Worm (Caenorhabditis elegans) whole organism, young adult: Measurements from ENCODE around the gene ZK697.14.

Experiments used
- B0035.1 ChIP-seq: sonication (generic microtip); optimal IDR thresholded peaks from 2 replicates; lab custom pipeline; 2016; ENCODE audit warnings: missing genetic modification characterization, mild to moderate bottlenecking, missing compliant biosample characterization, missing genotype, missing genetic modification reagents
- B0261.1 ChIP-seq: sonication (generic microtip); optimal IDR thresholded peaks from 2 replicates; lab custom pipeline; 2016; ENCODE audit warnings: mild to moderate bottlenecking, missing genetic modification characterization, moderate library complexity, missing compliant biosample characterization
- B0336.3 ChIP-seq: fragments of 200-800 bp; sonication (Bioruptor generic); IDR thresholded peaks from 2 replicates; pipeline ENCODE4 v1.3.6; 2022; ENCODE audit warnings: missing genetic modification characterization, missing compliant biosample characterization
- F10E7.11 ChIP-seq: sonication (generic microtip); optimal IDR thresholded peaks from 2 replicates; lab custom pipeline; 2017; ENCODE audit warnings: mild to moderate bottlenecking, missing genetic modification characterization, moderate library complexity, missing compliant biosample characterization
- F22D6.2 ChIP-seq: sonication (generic microtip); optimal IDR thresholded peaks from 2 replicates; lab custom pipeline; 2016; ENCODE audit warnings: mild to moderate bottlenecking, missing genetic modification characterization, missing compliant biosample characterization
- F49E8.2 ChIP-seq: sonication (generic microtip); optimal IDR thresholded peaks from 3 replicates; lab custom pipeline; 2017; ENCODE audit warnings: missing genetic modification characterization, mild to moderate bottlenecking, missing compliant biosample characterization, antibody characterized with exemption, moderate library complexity; ENCODE audit not compliant: insufficient read depth
- F52B5.7 ChIP-seq: sonication (generic microtip); optimal IDR thresholded peaks from 2 replicates; lab custom pipeline; 2016; ENCODE audit warnings: mild to moderate bottlenecking, missing genetic modification characterization, missing compliant biosample characterization
- T07F8.4 ChIP-seq: sonication (generic microtip); optimal IDR thresholded peaks from 2 replicates; lab custom pipeline; 2016; ENCODE audit warnings: mild to moderate bottlenecking, missing genetic modification characterization, moderate library complexity, missing compliant biosample characterization
- Y53F4B.3 ChIP-seq: fragments of 200-800 bp; sonication (Bioruptor generic); IDR thresholded peaks from 2 replicates; pipeline ENCODE4 v1.3.6; 2022; ENCODE audit warnings: missing genetic modification reagents, missing genetic modification characterization, missing compliant biosample characterization
- Y53G8AR.9 ChIP-seq: fragments of 200-800 bp; sonication (Bioruptor generic); conservative IDR thresholded peaks from 2 replicates; pipeline ENCODE4 v1.3.6; 2022; ENCODE audit warnings: missing genetic modification reagents, missing genetic modification characterization, missing compliant biosample characterization
- Y95B8A.8 ChIP-seq: fragments of 200-800 bp; sonication (Bioruptor generic); IDR thresholded peaks from 2 replicates; pipeline ENCODE4 v1.3.6; 2022; ENCODE audit warnings: missing genetic modification reagents, missing genetic modification characterization, missing compliant biosample characterization
- aptf-3 ChIP-seq: fragments of 200-800 bp; sonication (Bioruptor generic); IDR thresholded peaks from 2 replicates; pipeline ENCODE4 v1.3.6; 2022; ENCODE audit warnings: missing genetic modification characterization, missing compliant biosample characterization
- cebp-1 ChIP-seq, 2 experiments: fragments of 200-800 bp in 1 of 2; sonication (Bioruptor generic) in 1 of 2; sonication (generic microtip) in 1 of 2; IDR thresholded peaks in 1 of 2; optimal IDR thresholded peaks in 1 of 2; 2 replicates each; pipeline versions ENCODE4 v1.3.6 to Lab custom; 2017 to 2022; ENCODE audit warnings: missing compliant biosample characterization in 2 of 2, missing genetic modification characterization in 2 of 2, mild to moderate bottlenecking in 1 of 2, missing genetic modification reagents in 1 of 2, moderate library complexity in 1 of 2
- ceh-100 ChIP-seq: fragments of 200-800 bp; sonication (Bioruptor generic); IDR thresholded peaks from 2 replicates; pipeline ENCODE4 v1.3.6; 2022; ENCODE audit warnings: missing genetic modification reagents, missing genetic modification characterization, missing compliant biosample characterization
- chd-7 ChIP-seq: sonication (generic microtip); optimal IDR thresholded peaks from 2 replicates; lab custom pipeline; 2016; ENCODE audit warnings: mild to moderate bottlenecking, missing genetic modification characterization, moderate library complexity, missing compliant biosample characterization
- dox-1 ChIP-seq: fragments of 200-800 bp; sonication (Bioruptor generic); IDR thresholded peaks from 2 replicates; pipeline ENCODE4 v1.3.6; 2022; ENCODE audit warnings: missing genetic modification reagents, missing genetic modification characterization, missing compliant biosample characterization
- dpl-1 ChIP-seq: fragments of 150-350 bp; optimal IDR thresholded peaks from 2 replicates; lab custom pipeline; 2014; ENCODE audit warnings: missing biosample characterization, missing genetic modification reagents, missing genetic modification characterization
- egl-44 ChIP-seq: fragments of 200-800 bp; sonication (Bioruptor generic); IDR thresholded peaks from 2 replicates; pipeline ENCODE4 v1.3.6; 2022; ENCODE audit warnings: missing genetic modification reagents, missing genetic modification characterization, missing compliant biosample characterization
- ekl-4 ChIP-seq: fragments of 200-800 bp; sonication (Bioruptor generic); IDR thresholded peaks from 2 replicates; pipeline ENCODE4 v1.3.6; 2022; ENCODE audit warnings: missing genetic modification reagents, missing genetic modification characterization, missing compliant biosample characterization
- ets-4 ChIP-seq: fragments of 200-800 bp; sonication (Bioruptor generic); optimal IDR thresholded peaks from 2 replicates; lab custom pipeline; 2018; ENCODE audit warnings: mild to moderate bottlenecking, missing genetic modification characterization, missing compliant biosample characterization
- gei-17 ChIP-seq: fragments of 200-800 bp; sonication (Bioruptor generic); optimal IDR thresholded peaks from 2 replicates; lab custom pipeline; 2018; ENCODE audit warnings: mild to moderate bottlenecking, missing genetic modification characterization, missing compliant biosample characterization
- hsf-1 ChIP-seq: fragments of 200-800 bp; sonication (Bioruptor generic); IDR thresholded peaks from 2 replicates; pipeline ENCODE4 v1.3.6; 2022; ENCODE audit warnings: missing genetic modification reagents, missing genetic modification characterization, missing compliant biosample characterization
- let-607 ChIP-seq, 2 experiments: fragments of 200-800 bp in 1 of 2; sonication (Bioruptor generic) in 1 of 2; sonication (generic microtip) in 1 of 2; optimal IDR thresholded peaks; 2 replicates each; lab custom pipeline; 2016 to 2018; ENCODE audit warnings: mild to moderate bottlenecking in 2 of 2, missing compliant biosample characterization in 2 of 2, missing genetic modification characterization in 2 of 2, moderate library complexity in 2 of 2, missing genotype in 1 of 2
- lin-35 ChIP-seq, 3 experiments: fragments of 150-350 bp in 2 of 3; sonication (generic microtip) in 1 of 3; optimal IDR thresholded peaks; 2 replicates each; lab custom pipeline; 2014 to 2018; ENCODE audit warnings: missing biosample characterization in 3 of 3, missing genetic modification characterization in 3 of 3, missing genetic modification reagents in 3 of 3
- lin-54 ChIP-seq: fragments of 200-800 bp; sonication (Bioruptor generic); optimal IDR thresholded peaks from 2 replicates; lab custom pipeline; 2018; ENCODE audit warnings: mild to moderate bottlenecking, missing genetic modification characterization, missing compliant biosample characterization
- lsy-27 ChIP-seq: sonication (generic microtip); optimal IDR thresholded peaks from 2 replicates; lab custom pipeline; 2017; ENCODE audit warnings: missing genetic modification characterization, mild to moderate bottlenecking, missing compliant biosample characterization, antibody characterized with exemption, missing genotype, borderline replicate concordance; ENCODE audit not compliant: insufficient read depth
- madf-6 ChIP-seq: fragments of 200-800 bp; sonication (Bioruptor generic); IDR thresholded peaks from 2 replicates; pipeline ENCODE4 v1.3.6; 2022; ENCODE audit warnings: missing genetic modification reagents, missing genetic modification characterization, missing compliant biosample characterization
- nfyb-1 ChIP-seq: fragments of 200-800 bp; sonication (Bioruptor generic); IDR thresholded peaks from 2 replicates; pipeline ENCODE4 v1.3.6; 2022; ENCODE audit warnings: missing genetic modification reagents, missing genetic modification characterization, missing compliant biosample characterization
- nhr-120 ChIP-seq: fragments of 200-800 bp; sonication (Bioruptor generic); IDR thresholded peaks from 2 replicates; pipeline ENCODE4 v1.3.6; 2022; ENCODE audit warnings: missing genetic modification characterization, missing compliant biosample characterization
- rcor-1 ChIP-seq: fragments of 200-800 bp; sonication (Bioruptor generic); IDR thresholded peaks from 2 replicates; pipeline ENCODE4 v1.3.6; 2022; ENCODE audit warnings: missing genetic modification reagents, missing genetic modification characterization, missing compliant biosample characterization
- snpc-1.3 ChIP-seq: sonication (generic microtip); optimal IDR thresholded peaks from 2 replicates; lab custom pipeline; 2017; ENCODE audit warnings: missing genetic modification characterization, mild to moderate bottlenecking, missing compliant biosample characterization, antibody characterized with exemption, moderate library complexity, missing genotype, missing genetic modification reagents; ENCODE audit not compliant: insufficient read depth
- snpc-4 ChIP-seq, 5 experiments: fragments of 150-350 bp in 1 of 5; sonication (generic microtip) in 4 of 5; optimal IDR thresholded peaks; 2 replicates each; lab custom pipeline; 2014 to 2018; ENCODE audit warnings: missing genetic modification characterization in 5 of 5, missing biosample characterization in 3 of 5, antibody characterized with exemption in 2 of 5, mild to moderate bottlenecking in 2 of 5, missing compliant biosample characterization in 2 of 5, missing genotype in 2 of 5, moderate library complexity in 2 of 5, missing genetic modification reagents in 1 of 5
- somi-1 ChIP-seq: fragments of 200-800 bp; sonication (Bioruptor generic); optimal IDR thresholded peaks from 2 replicates; lab custom pipeline; 2018; ENCODE audit warnings: mild to moderate bottlenecking, missing genetic modification characterization, missing compliant biosample characterization
- sptf-2 ChIP-seq: fragments of 200-800 bp; sonication (Bioruptor generic); optimal IDR thresholded peaks from 2 replicates; lab custom pipeline; 2018; ENCODE audit warnings: mild to moderate bottlenecking, missing genetic modification characterization, missing compliant biosample characterization
- tbp1 ChIP-seq: fragments of 200-800 bp; sonication (Bioruptor generic); optimal IDR thresholded peaks from 2 replicates; lab custom pipeline; 2018; ENCODE audit warnings: mild to moderate bottlenecking, missing genetic modification characterization, missing compliant biosample characterization
- unc-130 ChIP-seq: sonication (generic microtip); optimal IDR thresholded peaks from 2 replicates; lab custom pipeline; 2016; ENCODE audit warnings: missing genetic modification reagents, missing genetic modification characterization, missing compliant biosample characterization
- unc-62 ChIP-seq: fragments of 150-350 bp; optimal IDR thresholded peaks from 2 replicates; lab custom pipeline; 2014; ENCODE audit warnings: missing biosample characterization, missing genetic modification reagents, missing genetic modification characterization
- ztf-18 ChIP-seq: sonication (generic microtip); optimal IDR thresholded peaks from 2 replicates; lab custom pipeline; 2016; ENCODE audit warnings: missing genotype, mild to moderate bottlenecking, missing genetic modification characterization, missing compliant biosample characterization
- ztf-22 ChIP-seq: fragments of 200-800 bp; sonication (Bioruptor generic); optimal IDR thresholded peaks from 2 replicates; lab custom pipeline; 2018; ENCODE audit warnings: mild to moderate bottlenecking, missing genetic modification characterization, moderate library complexity, missing compliant biosample characterization
- ztf-26 ChIP-seq: sonication (generic microtip); optimal IDR thresholded peaks from 2 replicates; lab custom pipeline; 2017; ENCODE audit warnings: missing genetic modification characterization, missing compliant biosample characterization

The ZK697.14 gene

ce11 chrV:1771727-1772126 lies 16.2 kb upstream of the ZK697.14 start, which contains the start of gene dhs-13 (continued):
- TF ChIP-seq T07F8.4 (tag; lab: Kevin White, UChicago) (no peak), ekl-4 (GFP tag; lab: Robert Waterston, UW) (no peak), Y53G8AR.9 (GFP tag; lab: Robert Waterston, UW) (no peak), Y95B8A.8 (GFP tag; lab: Robert Waterston, UW) (no peak), chd-7 (tag; lab: Kevin White, UChicago) (no peak), Y53F4B.3 (no peak), ztf-22 (GFP tag; lab: Kevin White, UChicago) (no peak), F49E8.2 (tag; lab: Kevin White, UChicago) (no peak), tbp1 (GFP tag; lab: Kevin White, UChicago) (no peak), let-607 (tag; optimal IDR thresholded peaks at IDR 0.05; lab: Kevin White, UChicago) (no peak), B0261.1 (no peak), egl-44 (GFP tag; lab: Robert Waterston, UW) (no peak), ztf-18 (tag; lab: Kevin White, UChicago) (no peak), lsy-27 (tag; lab: Kevin White, UChicago) (no peak), B0336.3 (GFP tag; lab: Robert Waterston, UW) (peak; percentile 36; the same call in 1 of the 2 replicates), dox-1 (GFP tag; lab: Robert Waterston, UW) (peak; percentile 52; the same call in 1 of the 2 replicates), unc-130 (GFP tag; lab: Kevin White, UChicago) (no peak), sptf-2 (GFP tag; lab: Kevin White, UChicago) (no peak), F52B5.7 (tag; lab: Kevin White, UChicago) (no peak), dpl-1 (no peak), snpc-1.3 (no peak), cebp-1 (GFP tag; IDR thresholded peaks at IDR 0.05; lab: Robert Waterston, UW) (no peak), cebp-1 (tag; optimal IDR thresholded peaks at IDR 0.05; lab: Kevin White, UChicago) (peak; percentile 42), ceh-100 (GFP tag; lab: Robert Waterston, UW) (no peak), B0035.1 (tag; lab: Kevin White, UChicago) (no peak), somi-1 (GFP tag; lab: Kevin White, UChicago) (no peak)

ce11 chrV:1767427-1767826 lies 11.9 kb upstream of the ZK697.14 start:
- no peak for TF ChIP-seq let-607 (tag; optimal IDR thresholded peaks at IDR 0.05; lab: Kevin White, UChicago)
- no peak for TF ChIP-seq lin-54 (GFP tag; lab: Kevin White, UChicago)
- no peak for TF ChIP-seq snpc-4 (GFP tag; optimal IDR thresholded peaks at IDR 0.05; lab: Kevin White, UChicago)
- no peak for TF ChIP-seq snpc-4 (tag; optimal IDR thresholded peaks at IDR 0.05; lab: Kevin White, UChicago)
- TF ChIP-seq ztf-18 (tag; lab: Kevin White, UChicago) = no peak
- no peak for TF ChIP-seq nfyb-1 (GFP tag; lab: Robert Waterston, UW)
- TF ChIP-seq madf-6 (GFP tag; lab: Robert Waterston, UW) = no peak
- no peak for TF ChIP-seq F22D6.2
- TF ChIP-seq lin-35 (GFP tag; optimal IDR thresholded peaks at IDR 0.05; lab: Kevin White, UChicago) = no peak
- TF ChIP-seq cebp-1 (GFP tag; IDR thresholded peaks at IDR 0.05; lab: Robert Waterston, UW) = no peak
- no peak for TF ChIP-seq cebp-1 (tag; optimal IDR thresholded peaks at IDR 0.05; lab: Kevin White, UChicago)
- TF ChIP-seq T07F8.4 (tag; lab: Kevin White, UChicago) = no peak
- no peak for TF ChIP-seq unc-62 (GFP tag; lab: Kevin White, UChicago)
- no peak for TF ChIP-seq ztf-26 (tag; lab: Kevin White, UChicago)
- no peak for TF ChIP-seq ets-4
- TF ChIP-seq F10E7.11 (tag; lab: Kevin White, UChicago) = no peak
- no peak for TF ChIP-seq hsf-1 (GFP tag; lab: Robert Waterston, UW)
- TF ChIP-seq nhr-120 (GFP tag; lab: Robert Waterston, UW) = no peak
- no peak for TF ChIP-seq aptf-3 (GFP tag; lab: Robert Waterston, UW)
- TF ChIP-seq rcor-1 = no peak
- TF ChIP-seq gei-17 (GFP tag; lab: Kevin White, UChicago) = no peak
